Fruit fly (Drosophila melanogaster): ENCODE measurements around the gene CG42714.
A peak's percentile ranks its signal among the peaks of the same experiment; 100 is the strongest.

The CG42714 gene

dm6 chr3L:6262644-6263404 is 29.0 kb upstream of the CG42714 start, which contains the start of gene Ldh (continued):
- peak; percentile 95 for TF ChIP-seq CG2875 (GFP tag; optimal IDR thresholded peaks at IDR 0.05)
- TF ChIP-seq Optix (GFP tag; IDR thresholded peaks at IDR 0.05) = peak; percentile 45; the same call in 1 of the 3 replicates
- TF ChIP-seq dm (GFP tag; optimal IDR thresholded peaks at IDR 0.05) = peak; percentile 55
- TF ChIP-seq gce (GFP tag; IDR thresholded peaks at IDR 0.05) = peak; percentile 72; the same call in 2 of the 3 replicates
- peak; percentile 85 for TF ChIP-seq Jarid2 (GFP tag; optimal IDR thresholded peaks at IDR 0.05)
- TF ChIP-seq ranshi (GFP tag; IDR thresholded peaks at IDR 0.05) = peak; percentile 87
- TF ChIP-seq fru (optimal IDR thresholded peaks at IDR 0.05) = no peak
- TF ChIP-seq ato (GFP tag; IDR thresholded peaks at IDR 0.05; ENCODE audit: partially characterized antibody) = no peak
- TF ChIP-seq CG14014 (GFP tag; IDR thresholded peaks at IDR 0.05) = peak; percentile 83
- TF ChIP-seq CG34224 (GFP tag; IDR thresholded peaks at IDR 0.05; ENCODE audit: partially characterized antibody) = no peak
- peak; percentile 95 for TF ChIP-seq CG8290 (GFP tag; optimal IDR thresholded peaks at IDR 0.05)
- TF ChIP-seq CG8290 (tag; optimal IDR thresholded peaks at IDR 0.05) = peak; percentile 64 to 88
- TF ChIP-seq Mes4 (GFP tag; optimal IDR thresholded peaks at IDR 0.05) = peak; percentile 76
- TF ChIP-seq da (GFP tag; optimal IDR thresholded peaks at IDR 0.05) = peak; percentile 43
- TF ChIP-seq CG9876 (GFP tag; optimal IDR thresholded peaks at IDR 0.05) = no peak
- peak; percentile 95 for TF ChIP-seq CG11695 (GFP tag; IDR thresholded peaks at IDR 0.05)
- TF ChIP-seq lola (GFP tag; optimal IDR thresholded peaks at IDR 0.05) = peak in 1 of 3 experiments; percentile 98
- TF ChIP-seq sna (GFP tag; IDR thresholded peaks at IDR 0.05; ENCODE audit: partially characterized antibody) = no peak
- TF ChIP-seq Fer1 (GFP tag; optimal IDR thresholded peaks at IDR 0.05) = peak; percentile 97
- peak; percentile 75 for TF ChIP-seq pho (GFP tag; optimal IDR thresholded peaks at IDR 0.05)
- TF ChIP-seq CG30020 (tag; optimal IDR thresholded peaks at IDR 0.05) = peak; percentile 85
- TF ChIP-seq Ets65A (GFP tag) = peak; percentile 97
- peak; percentile 88 for TF ChIP-seq CG14050 (GFP tag; IDR thresholded peaks at IDR 0.05)
- peak; percentile 96 for TF ChIP-seq dysf (GFP tag; IDR thresholded peaks at IDR 0.05)
- peak; percentile 95 for TF ChIP-seq bcd (GFP tag; optimal IDR thresholded peaks at IDR 0.05)
- peak; percentile 93 for TF ChIP-seq fd3F (GFP tag; optimal IDR thresholded peaks at IDR 0.05)
- TF ChIP-seq CG14965 (GFP tag; optimal IDR thresholded peaks at IDR 0.05; ENCODE audit: borderline replicate concordance) = no peak
- TF ChIP-seq CG12104 (GFP tag; optimal IDR thresholded peaks at IDR 0.05) = peak; percentile 90
- peak; percentile 95 for TF ChIP-seq CG6689 (GFP tag; IDR thresholded peaks at IDR 0.05)
- peak; percentile 81 for TF ChIP-seq Deaf1 (tag; optimal IDR thresholded peaks at IDR 0.05)
- peak; percentile 59 for TF ChIP-seq gcm2 (GFP tag; optimal IDR thresholded peaks at IDR 0.05)
- TF ChIP-seq CG5953 (GFP tag; IDR thresholded peaks at IDR 0.05) = peak; percentile 76
- TF ChIP-seq Blimp-1 (GFP tag; optimal IDR thresholded peaks at IDR 0.05) = peak; percentile 93
- peak; percentile 98 for TF ChIP-seq CG13424 (tag; optimal IDR thresholded peaks at IDR 0.05)
- peak; percentile 83 for TF ChIP-seq jing (GFP tag; optimal IDR thresholded peaks at IDR 0.05)
- TF ChIP-seq CG13296 (GFP tag; optimal IDR thresholded peaks at IDR 0.05) = peak; percentile 95
- TF ChIP-seq B-H1 (GFP tag; IDR thresholded peaks at IDR 0.05) = peak; percentile 86
- peak; percentile 92 for TF ChIP-seq Hr3 (GFP tag; optimal IDR thresholded peaks at IDR 0.05)
- TF ChIP-seq CG4360 (GFP tag; IDR thresholded peaks at IDR 0.05) = peak; percentile 65
- peak; percentile 59 for TF ChIP-seq Ets97D (GFP tag; optimal IDR thresholded peaks at IDR 0.05)
- peak; percentile 93 for TF ChIP-seq HHEX (GFP tag; optimal IDR thresholded peaks at IDR 0.05)
- peak; percentile 72 for TF ChIP-seq CG17802 (tag; optimal IDR thresholded peaks at IDR 0.05)
- peak; percentile 33 for TF ChIP-seq pfk (GFP tag; optimal IDR thresholded peaks at IDR 0.05)
- TF ChIP-seq D19B (GFP tag; optimal IDR thresholded peaks at IDR 0.05) = peak; percentile 82
- peak; percentile 66 for TF ChIP-seq CG11398 (GFP tag; optimal IDR thresholded peaks at IDR 0.05)
- TF ChIP-seq lov (optimal IDR thresholded peaks at IDR 0.05) = no peak
- TF ChIP-seq lov (GFP tag; IDR thresholded peaks at IDR 0.05) = peak; percentile 84
- TF ChIP-seq Myb (GFP tag; optimal IDR thresholded peaks at IDR 0.05) = peak; percentile 34
- TF ChIP-seq CG32767 (GFP tag; IDR thresholded peaks at IDR 0.05) = peak; percentile 95
- peak; percentile 94 for TF ChIP-seq odd (GFP tag; optimal IDR thresholded peaks at IDR 0.05)
